Worm (Caenorhabditis elegans) whole organism, L4 larva: ENCODE data around the gene F10E9.11.

Experiments used
- lin-1 ChIP-seq: fragments of 200-800 bp; sonication (Bioruptor generic); IDR thresholded peaks from 2 replicates; pipeline ENCODE4 v1.3.6; 2022; ENCODE audit warnings: missing genetic modification reagents, missing genetic modification characterization, missing compliant biosample characterization
- mes-2 ChIP-seq: sonication (generic microtip); optimal IDR thresholded peaks from 2 replicates; lab custom pipeline; 2016; ENCODE audit warnings: missing genotype, mild to moderate bottlenecking, missing genetic modification characterization, missing compliant biosample characterization; ENCODE audit not compliant: poor library complexity, severe bottlenecking

- TF ChIP-seq lin-1 (GFP tag; lab: Robert Waterston, UW) (no peak), mes-2 (tag; lab: Kevin White, UChicago) (peak; percentile 1)
Observed at ce11 chrIII:8356407-8356881, 37.4 kb upstream of the F10E9.11 start.
